Worm (Caenorhabditis elegans) whole organism, L2 larva: ENCODE measurements around the gene degt-1.
A peak's percentile ranks its signal among the peaks of the same experiment; 100 is the strongest.

ENCODE experiments used
- C34F6.9 ChIP-seq: fragments of 150-350 bp; optimal IDR thresholded peaks from 2 replicates; lab custom pipeline; 2014; ENCODE audit warnings: missing biosample characterization, missing genetic modification characterization
- F13H6.1 ChIP-seq: sonication (generic microtip); optimal IDR thresholded peaks from 2 replicates; lab custom pipeline; 2016; ENCODE audit warnings: missing genetic modification characterization, missing compliant biosample characterization
- R02D3.7 ChIP-seq: fragments of 150-350 bp; optimal IDR thresholded peaks from 2 replicates; lab custom pipeline; 2014; ENCODE audit warnings: missing biosample characterization, missing genetic modification characterization
- Y55F3AM.14 ChIP-seq: fragments of 200-800 bp; sonication (Bioruptor generic); optimal IDR thresholded peaks from 2 replicates; lab custom pipeline; 2018; ENCODE audit warnings: mild to moderate bottlenecking, missing genetic modification characterization, missing compliant biosample characterization
- ZK546.5 ChIP-seq: sonication (generic microtip); optimal IDR thresholded peaks from 2 replicates; lab custom pipeline; 2017; ENCODE audit warnings: missing biosample characterization, missing genetic modification characterization
- alr-1 ChIP-seq: fragments of 150-350 bp; optimal IDR thresholded peaks from 2 replicates; lab custom pipeline; 2014; ENCODE audit warnings: missing biosample characterization, missing genetic modification characterization
- aly-2 ChIP-seq: fragments of 150-350 bp; optimal IDR thresholded peaks from 2 replicates; lab custom pipeline; 2014; ENCODE audit warnings: missing biosample characterization, missing genetic modification characterization
- ama-1 ChIP-seq: fragments of 150-350 bp; optimal IDR thresholded peaks from 2 replicates; lab custom pipeline; 2018; ENCODE audit warnings: inconsistent platforms
- blmp-1 ChIP-seq: sonication (generic microtip); optimal IDR thresholded peaks from 2 replicates; lab custom pipeline; 2017; ENCODE audit warnings: missing genetic modification characterization, mild to moderate bottlenecking, missing compliant biosample characterization, antibody characterized with exemption, moderate library complexity; ENCODE audit not compliant: insufficient read depth
- ceh-16 ChIP-seq: fragments of 150-350 bp; optimal IDR thresholded peaks from 2 replicates; lab custom pipeline; 2014; ENCODE audit warnings: missing biosample characterization, missing genetic modification characterization
- ceh-82 ChIP-seq: fragments of 150-350 bp; optimal IDR thresholded peaks from 2 replicates; lab custom pipeline; 2014; ENCODE audit warnings: missing biosample characterization, missing genetic modification characterization
- crh-2 ChIP-seq: sonication (generic microtip); optimal IDR thresholded peaks from 2 replicates; lab custom pipeline; 2017; ENCODE audit warnings: missing biosample characterization, missing genetic modification characterization
- dmd-4 ChIP-seq: sonication (generic microtip); optimal IDR thresholded peaks from 2 replicates; lab custom pipeline; 2017; ENCODE audit warnings: missing biosample characterization, missing genetic modification characterization
- egl-27 ChIP-seq: sonication (generic microtip); optimal IDR thresholded peaks from 3 replicates; lab custom pipeline; 2017; ENCODE audit warnings: missing biosample characterization, missing genetic modification reagents, missing genetic modification characterization
- elt-1 ChIP-seq: fragments of 150-350 bp; optimal IDR thresholded peaks from 2 replicates; lab custom pipeline; 2014; ENCODE audit warnings: missing biosample characterization, missing genetic modification characterization
- elt-3 ChIP-seq: sonication (generic microtip); optimal IDR thresholded peaks from 2 replicates; lab custom pipeline; 2017; ENCODE audit warnings: missing biosample characterization, missing genetic modification characterization
- fos-1 ChIP-seq: fragments of 150-350 bp; optimal IDR thresholded peaks from 2 replicates; lab custom pipeline; 2014; ENCODE audit warnings: missing biosample characterization, missing genetic modification characterization
- gmeb-1 ChIP-seq: fragments of 150-350 bp; optimal IDR thresholded peaks from 2 replicates; lab custom pipeline; 2014; ENCODE audit warnings: missing biosample characterization, missing genetic modification characterization
- lin-11 ChIP-seq: fragments of 150-350 bp; sonication (generic microtip); optimal IDR thresholded peaks from 2 replicates; lab custom pipeline; 2014; ENCODE audit warnings: missing biosample characterization, missing genetic modification characterization, inconsistent platforms, mixed read lengths
- lin-13 ChIP-seq: fragments of 150-350 bp; optimal IDR thresholded peaks from 2 replicates; lab custom pipeline; 2014; ENCODE audit warnings: missing biosample characterization, missing genetic modification reagents, missing genetic modification characterization
- lin-39 ChIP-seq: fragments of 150-350 bp; optimal IDR thresholded peaks from 2 replicates; lab custom pipeline; 2014; ENCODE audit warnings: missing biosample characterization, missing genetic modification reagents, missing genetic modification characterization
- lsy-2 ChIP-seq, 2 experiments: fragments of 150-350 bp in 1 of 2; sonication (generic microtip) in 1 of 2; optimal IDR thresholded peaks; 2 replicates each; lab custom pipeline; 2014 to 2017; ENCODE audit warnings: missing biosample characterization in 2 of 2, missing genetic modification characterization in 2 of 2
- mab-5 ChIP-seq: fragments of 150-350 bp; optimal IDR thresholded peaks from 2 replicates; lab custom pipeline; 2014; ENCODE audit warnings: missing biosample characterization, missing genetic modification characterization
- mbf-1 ChIP-seq: sonication (generic microtip); optimal IDR thresholded peaks from 2 replicates; lab custom pipeline; 2017; ENCODE audit warnings: missing biosample characterization, missing genetic modification characterization
- mdl-1 ChIP-seq, 2 experiments: fragments of 150-350 bp in 1 of 2; sonication (generic microtip) in 1 of 2; optimal IDR thresholded peaks; 2 replicates each; lab custom pipeline; 2017; ENCODE audit warnings: missing biosample characterization in 2 of 2, missing genetic modification characterization in 2 of 2
- nhr-10 ChIP-seq: sonication (generic microtip); optimal IDR thresholded peaks from 2 replicates; lab custom pipeline; 2017; ENCODE audit warnings: missing biosample characterization, missing genetic modification characterization
- nhr-11 ChIP-seq: fragments of 150-350 bp; optimal IDR thresholded peaks from 2 replicates; lab custom pipeline; 2014; ENCODE audit warnings: missing biosample characterization, missing genetic modification characterization
- nhr-12 ChIP-seq: fragments of 150-350 bp; optimal IDR thresholded peaks from 2 replicates; lab custom pipeline; 2014; ENCODE audit warnings: missing biosample characterization, missing genetic modification characterization
- nhr-129 ChIP-seq: fragments of 150-350 bp; optimal IDR thresholded peaks from 2 replicates; lab custom pipeline; 2014; ENCODE audit warnings: missing biosample characterization, missing genetic modification characterization
- nhr-21 ChIP-seq: fragments of 150-350 bp; optimal IDR thresholded peaks from 2 replicates; lab custom pipeline; 2014; ENCODE audit warnings: missing biosample characterization, missing genetic modification characterization
- nhr-23 ChIP-seq: fragments of 150-350 bp; optimal IDR thresholded peaks from 2 replicates; lab custom pipeline; 2014; ENCODE audit warnings: missing biosample characterization, missing genetic modification reagents, missing genetic modification characterization
- nhr-237 ChIP-seq: fragments of 150-350 bp; optimal IDR thresholded peaks from 2 replicates; lab custom pipeline; 2014; ENCODE audit warnings: missing biosample characterization, missing genetic modification characterization
- nhr-25 ChIP-seq: fragments of 150-350 bp; sonication (generic microtip); optimal IDR thresholded peaks from 3 replicates; lab custom pipeline; 2014; ENCODE audit warnings: missing biosample characterization, missing genetic modification characterization
- nhr-6 ChIP-seq: fragments of 150-350 bp; optimal IDR thresholded peaks from 2 replicates; lab custom pipeline; 2014; ENCODE audit warnings: missing biosample characterization, missing genetic modification characterization
- nhr-77 ChIP-seq: fragments of 150-350 bp; optimal IDR thresholded peaks from 2 replicates; lab custom pipeline; 2014; ENCODE audit warnings: missing biosample characterization, missing genetic modification characterization
- peb-1 ChIP-seq: fragments of 150-350 bp; optimal IDR thresholded peaks from 2 replicates; lab custom pipeline; 2014; ENCODE audit warnings: missing biosample characterization, missing genetic modification characterization
- sem-4 ChIP-seq: fragments of 150-350 bp; optimal IDR thresholded peaks from 2 replicates; lab custom pipeline; 2014; ENCODE audit warnings: missing biosample characterization, missing genetic modification reagents, missing genetic modification characterization
- skn-1 ChIP-seq: sonication (generic microtip); optimal IDR thresholded peaks from 2 replicates; lab custom pipeline; 2017; ENCODE audit warnings: missing biosample characterization, missing genetic modification characterization
- sma-3 ChIP-seq: sonication (generic microtip); optimal IDR thresholded peaks from 2 replicates; lab custom pipeline; 2016; ENCODE audit warnings: missing genetic modification reagents, missing genetic modification characterization, missing compliant biosample characterization
- sma-9 ChIP-seq, 2 experiments: fragments of 150-350 bp in 1 of 2; sonication (generic microtip) in 1 of 2; optimal IDR thresholded peaks; 2 replicates each; lab custom pipeline; 2014 to 2016; ENCODE audit warnings: missing genetic modification characterization in 2 of 2, mild to moderate bottlenecking in 1 of 2, missing biosample characterization in 1 of 2, missing compliant biosample characterization in 1 of 2, missing genetic modification reagents in 1 of 2, moderate library complexity in 1 of 2
- snpc-4 ChIP-seq: fragments of 150-350 bp; optimal IDR thresholded peaks from 2 replicates; lab custom pipeline; 2014; ENCODE audit warnings: missing biosample characterization, missing genetic modification characterization
- unc-39 ChIP-seq: fragments of 150-350 bp; optimal IDR thresholded peaks from 2 replicates; lab custom pipeline; 2014; ENCODE audit warnings: missing biosample characterization, missing genetic modification characterization
- unc-55 ChIP-seq: fragments of 150-350 bp; sonication (generic microtip); optimal IDR thresholded peaks from 3 replicates; lab custom pipeline; 2014; ENCODE audit warnings: missing biosample characterization, missing genetic modification reagents, missing genetic modification characterization
- unc-62 ChIP-seq: fragments of 150-350 bp; optimal IDR thresholded peaks from 2 replicates; lab custom pipeline; 2014; ENCODE audit warnings: missing biosample characterization, missing genetic modification reagents, missing genetic modification characterization
- zag-1 ChIP-seq: fragments of 150-350 bp; optimal IDR thresholded peaks from 2 replicates; lab custom pipeline; 2014; ENCODE audit warnings: missing biosample characterization, missing genetic modification characterization
- ztf-1 ChIP-seq: fragments of 200-800 bp; sonication (Bioruptor generic); conservative IDR thresholded peaks from 2 replicates; pipeline ENCODE4 v1.3.6; 2022; ENCODE audit warnings: missing genetic modification characterization, missing compliant biosample characterization
- ztf-11 ChIP-seq: sonication (generic microtip); optimal IDR thresholded peaks from 2 replicates; lab custom pipeline; 2017; ENCODE audit warnings: missing biosample characterization, missing genetic modification characterization
- ztf-4 ChIP-seq: fragments of 150-350 bp; optimal IDR thresholded peaks from 2 replicates; lab custom pipeline; 2014; ENCODE audit warnings: missing biosample characterization, missing genetic modification characterization

degt-1 gene

ce11 chrV:10536095-10536691, 3.9 kb upstream of the degt-1 start, which contains the start of gene ppm-1.A (continued):
- TF ChIP-seq Y55F3AM.14 = no peak
- no peak for TF ChIP-seq nhr-12 (tag; lab: Kevin White, UChicago)
- peak; percentile 14 for TF ChIP-seq ama-1 (lab: Kevin White, UChicago)
- no peak for TF ChIP-seq unc-55
- no peak for TF ChIP-seq aly-2
- no peak for TF ChIP-seq lin-39 (tag; lab: Kevin White, UChicago)
- peak; percentile 10 for TF ChIP-seq lin-11 (tag; lab: Kevin White, UChicago)

ce11 chrV:10536808-10537207, 3.3 kb upstream of the degt-1 start:
- TF ChIP-seq gmeb-1 (tag; lab: Kevin White, UChicago) (peak; percentile 96), sma-3 (GFP tag; lab: Kevin White, UChicago) (peak; percentile 87), egl-27 (peak; percentile 87), ztf-4 (tag; lab: Kevin White, UChicago) (peak; percentile 69), mab-5 (peak; percentile 87), crh-2 (tag; lab: Kevin White, UChicago) (peak; percentile 96), blmp-1 (peak; percentile 52), Y55F3AM.14 (peak; percentile 86), lin-11 (tag; lab: Kevin White, UChicago) (peak; percentile 93), zag-1 (tag; lab: Kevin White, UChicago) (peak; percentile 64), nhr-12 (tag; lab: Kevin White, UChicago) (peak; percentile 19), lsy-2 (tag; optimal IDR thresholded peaks at IDR 0.05; lab: Kevin White, UChicago) (peak; percentile 86 to 95), nhr-237 (no peak), elt-3 (tag; lab: Kevin White, UChicago) (no peak), sem-4 (peak; percentile 95), C34F6.9 (tag; lab: Kevin White, UChicago) (peak; percentile 98), unc-39 (tag; lab: Kevin White, UChicago) (no peak), R02D3.7 (tag; lab: Kevin White, UChicago) (peak; percentile 42), lin-39 (tag; lab: Kevin White, UChicago) (peak; percentile 2), ceh-16 (peak; percentile 86), peb-1 (tag; lab: Kevin White, UChicago) (no peak), nhr-23 (tag; lab: Kevin White, UChicago) (no peak), nhr-129 (tag; lab: Kevin White, UChicago) (peak; percentile 97), nhr-25 (peak; percentile 93), ZK546.5 (tag; lab: Kevin White, UChicago) (peak; percentile 12), fos-1 (tag; lab: Kevin White, UChicago) (peak; percentile 89), sma-9 (GFP tag; optimal IDR thresholded peaks at IDR 0.05; lab: Kevin White, UChicago) (peak; percentile 95), sma-9 (tag; optimal IDR thresholded peaks at IDR 0.05; lab: Kevin White, UChicago) (no peak), F13H6.1 (tag; lab: Kevin White, UChicago) (peak; percentile 94), nhr-11 (no peak), unc-55 (peak; percentile 94), nhr-77 (tag; lab: Kevin White, UChicago) (peak; percentile 48), mdl-1 (tag; optimal IDR thresholded peaks at IDR 0.05; lab: Kevin White, UChicago) (peak in 1 of 2 experiments; percentile 79), alr-1 (tag; lab: Kevin White, UChicago) (no peak), elt-1 (tag; lab: Kevin White, UChicago) (no peak), ama-1 (lab: Kevin White, UChicago) (peak; percentile 74), aly-2 (no peak), lin-13 (GFP tag; lab: Kevin White, UChicago) (peak; percentile 93), unc-62 (GFP tag; lab: Kevin White, UChicago) (peak; percentile 32), nhr-21 (tag; lab: Kevin White, UChicago) (peak; percentile 87), ceh-82 (tag; lab: Kevin White, UChicago) (peak; percentile 44), snpc-4 (tag; lab: Kevin White, UChicago) (peak; percentile 85), nhr-6 (tag; lab: Kevin White, UChicago) (peak; percentile 93), mbf-1 (tag; lab: Kevin White, UChicago) (no peak), nhr-10 (tag; lab: Kevin White, UChicago) (peak; percentile 31), dmd-4 (tag; lab: Kevin White, UChicago) (no peak), skn-1 (tag; lab: Kevin White, UChicago) (no peak), ztf-11 (tag; lab: Kevin White, UChicago) (no peak), ztf-1 (no peak)
